Worm (Caenorhabditis elegans) whole organism, mixed stage, embryonic: Measurements from ENCODE around the gene tut-1.

Experiments used
- M03D4.4 ChIP-seq: sonication (generic microtip); optimal IDR thresholded peaks from 2 replicates; lab custom pipeline; 2017; ENCODE audit warnings: mild to moderate bottlenecking, missing genetic modification characterization, missing compliant biosample characterization
- bed-3 ChIP-seq: fragments of 200-800 bp; sonication (Bioruptor generic); optimal IDR thresholded peaks from 3 replicates; lab custom pipeline; 2018; ENCODE audit warnings: mild to moderate bottlenecking, missing genetic modification characterization, moderate library complexity, missing compliant biosample characterization
- blmp-1 ChIP-seq: fragments of 150-350 bp; optimal IDR thresholded peaks from 2 replicates; lab custom pipeline; 2014; ENCODE audit warnings: missing biosample characterization, missing genetic modification characterization
- ceh-39 ChIP-seq: fragments of 150-350 bp; optimal IDR thresholded peaks from 2 replicates; lab custom pipeline; 2014; ENCODE audit warnings: missing biosample characterization, missing genetic modification characterization
- ceh-43 ChIP-seq: fragments of 200-800 bp; sonication (Bioruptor generic); optimal IDR thresholded peaks from 2 replicates; lab custom pipeline; 2018; ENCODE audit warnings: mild to moderate bottlenecking, missing genetic modification characterization, moderate library complexity, missing compliant biosample characterization
- ceh-83 ChIP-seq: fragments of 200-800 bp; sonication (Bioruptor generic); optimal IDR thresholded peaks from 2 replicates; lab custom pipeline; 2018; ENCODE audit warnings: mild to moderate bottlenecking, missing genetic modification characterization, missing compliant biosample characterization
- ces-1 ChIP-seq: fragments of 150-350 bp; optimal IDR thresholded peaks from 2 replicates; lab custom pipeline; 2014; ENCODE audit warnings: missing biosample characterization, missing genetic modification reagents, missing genetic modification characterization
- cnd-1 ChIP-seq: fragments of 200-800 bp; sonication (Bioruptor generic); optimal IDR thresholded peaks from 2 replicates; lab custom pipeline; 2018; ENCODE audit warnings: mild to moderate bottlenecking, missing genetic modification characterization, missing compliant biosample characterization
- drap-1 ChIP-seq: fragments of 200-800 bp; sonication (Bioruptor generic); optimal IDR thresholded peaks from 3 replicates; lab custom pipeline; 2018; ENCODE audit warnings: mild to moderate bottlenecking, missing genetic modification characterization, missing compliant biosample characterization
- elt-1 ChIP-seq: sonication (generic microtip); optimal IDR thresholded peaks from 2 replicates; lab custom pipeline; 2017; ENCODE audit warnings: missing genetic modification characterization, mild to moderate bottlenecking, missing compliant biosample characterization, antibody characterized with exemption, moderate library complexity, borderline replicate concordance; ENCODE audit not compliant: insufficient read depth
- elt-3 ChIP-seq: fragments of 150-350 bp; optimal IDR thresholded peaks from 2 replicates; lab custom pipeline; 2014; ENCODE audit warnings: missing biosample characterization, missing genetic modification characterization
- flh-1 ChIP-seq: fragments of 200-800 bp; sonication (Bioruptor generic); optimal IDR thresholded peaks from 2 replicates; lab custom pipeline; 2018; ENCODE audit warnings: mild to moderate bottlenecking, missing genetic modification characterization, moderate library complexity, missing compliant biosample characterization
- hlh-1 ChIP-seq: fragments of 150-350 bp; optimal IDR thresholded peaks from 2 replicates; lab custom pipeline; 2014; ENCODE audit warnings: missing biosample characterization, missing genetic modification reagents, missing genetic modification characterization
- lin-13 ChIP-seq: fragments of 150-350 bp; optimal IDR thresholded peaks from 2 replicates; lab custom pipeline; 2014; ENCODE audit warnings: missing biosample characterization, missing genetic modification characterization
- lin-32 ChIP-seq: fragments of 200-800 bp; sonication (Bioruptor generic); optimal IDR thresholded peaks from 2 replicates; lab custom pipeline; 2018; ENCODE audit warnings: mild to moderate bottlenecking, missing genetic modification characterization, missing compliant biosample characterization
- lsy-2 ChIP-seq: fragments of 150-350 bp; optimal IDR thresholded peaks from 2 replicates; lab custom pipeline; 2014; ENCODE audit warnings: missing biosample characterization, missing genetic modification characterization
- mab-5 ChIP-seq: fragments of 150-350 bp; optimal IDR thresholded peaks from 2 replicates; lab custom pipeline; 2014; ENCODE audit warnings: missing biosample characterization, missing genetic modification characterization
- mep-1 ChIP-seq: fragments of 150-350 bp; optimal IDR thresholded peaks from 2 replicates; lab custom pipeline; 2017; ENCODE audit warnings: missing biosample characterization, missing genetic modification reagents, missing genetic modification characterization, inconsistent platforms
- mls-2 ChIP-seq: sonication (generic microtip); optimal IDR thresholded peaks from 2 replicates; lab custom pipeline; 2016; ENCODE audit warnings: mild to moderate bottlenecking, missing genetic modification characterization, moderate library complexity, missing compliant biosample characterization
- nhr-12 ChIP-seq: fragments of 150-350 bp; optimal IDR thresholded peaks from 2 replicates; lab custom pipeline; 2014; ENCODE audit warnings: missing biosample characterization, missing genetic modification characterization
- nhr-2 ChIP-seq: fragments of 150-350 bp; optimal IDR thresholded peaks from 2 replicates; lab custom pipeline; 2014; ENCODE audit warnings: missing biosample characterization, missing genetic modification characterization
- nhr-237 ChIP-seq: fragments of 150-350 bp; optimal IDR thresholded peaks from 2 replicates; lab custom pipeline; 2014; ENCODE audit warnings: missing biosample characterization, missing genetic modification characterization
- nhr-76 ChIP-seq: sonication (generic microtip); optimal IDR thresholded peaks from 2 replicates; lab custom pipeline; 2017; ENCODE audit warnings: missing biosample characterization, missing genetic modification characterization
- pha-4 ChIP-seq: fragments of 150-350 bp; optimal IDR thresholded peaks from 2 replicates; lab custom pipeline; 2018; ENCODE audit warnings: missing biosample characterization, missing genetic modification reagents, missing genetic modification characterization
- sem-2 ChIP-seq: fragments of 200-800 bp; sonication (Bioruptor generic); optimal IDR thresholded peaks from 2 replicates; lab custom pipeline; 2018; ENCODE audit warnings: mild to moderate bottlenecking, missing genetic modification characterization, missing compliant biosample characterization
- snpc-4 ChIP-seq: fragments of 150-350 bp; optimal IDR thresholded peaks from 2 replicates; lab custom pipeline; 2014; ENCODE audit warnings: missing biosample characterization, missing genetic modification characterization
- tbx-8 ChIP-seq: fragments of 200-800 bp; sonication (Bioruptor generic); optimal IDR thresholded peaks from 2 replicates; lab custom pipeline; 2018; ENCODE audit warnings: mild to moderate bottlenecking, missing genetic modification characterization, moderate library complexity, missing compliant biosample characterization
- unc-120 ChIP-seq: sonication (generic microtip); optimal IDR thresholded peaks from 2 replicates; lab custom pipeline; 2017; ENCODE audit warnings: missing genetic modification characterization, missing compliant biosample characterization; ENCODE audit not compliant: poor library complexity, severe bottlenecking
- unc-39 ChIP-seq: fragments of 150-350 bp; optimal IDR thresholded peaks from 2 replicates; lab custom pipeline; 2014; ENCODE audit warnings: missing biosample characterization, missing genetic modification characterization
- unc-62 ChIP-seq: fragments of 150-350 bp; optimal IDR thresholded peaks from 2 replicates; lab custom pipeline; 2014; ENCODE audit warnings: missing biosample characterization, missing genetic modification reagents, missing genetic modification characterization
- zip-8 ChIP-seq: fragments of 150-350 bp; optimal IDR thresholded peaks from 2 replicates; lab custom pipeline; 2014; ENCODE audit warnings: missing biosample characterization, missing genetic modification characterization

The tut-1 gene

DNA sequence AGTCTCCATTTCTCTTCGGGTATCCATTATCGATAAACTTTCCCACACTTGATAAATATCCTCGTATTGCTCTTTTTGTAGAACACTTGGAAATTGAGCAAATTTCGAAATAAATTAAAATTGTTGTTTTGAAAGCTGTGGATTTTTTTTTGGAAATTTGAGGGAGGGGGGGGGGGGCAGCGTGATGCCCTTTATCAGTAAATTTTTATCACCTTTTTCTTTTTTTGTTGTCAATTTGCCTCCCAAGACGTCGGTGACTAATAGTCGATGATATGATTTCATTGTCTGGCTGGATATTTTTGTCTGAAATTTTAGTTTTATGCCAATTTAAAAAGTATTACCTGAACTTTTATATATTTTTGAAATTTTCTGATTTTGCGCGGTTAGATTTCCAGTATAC lies 31.5 kb downstream of the tut-1 start, which contains the start of gene scl-23:
TSS of gene scl-23 (minus strand) at position 101 of the 400 bp plus-strand sequence.
- no peak for TF ChIP-seq hlh-1
- no peak for TF ChIP-seq ces-1 (GFP tag; lab: Kevin White, UChicago)
- TF ChIP-seq unc-39 (tag; lab: Kevin White, UChicago), result no peak
- no peak for TF ChIP-seq unc-120 (tag; lab: Kevin White, UChicago)
- no peak for TF ChIP-seq mab-5 (tag; lab: Kevin White, UChicago)
- no peak for TF ChIP-seq sem-2 (GFP tag; lab: Kevin White, UChicago)

DNA sequence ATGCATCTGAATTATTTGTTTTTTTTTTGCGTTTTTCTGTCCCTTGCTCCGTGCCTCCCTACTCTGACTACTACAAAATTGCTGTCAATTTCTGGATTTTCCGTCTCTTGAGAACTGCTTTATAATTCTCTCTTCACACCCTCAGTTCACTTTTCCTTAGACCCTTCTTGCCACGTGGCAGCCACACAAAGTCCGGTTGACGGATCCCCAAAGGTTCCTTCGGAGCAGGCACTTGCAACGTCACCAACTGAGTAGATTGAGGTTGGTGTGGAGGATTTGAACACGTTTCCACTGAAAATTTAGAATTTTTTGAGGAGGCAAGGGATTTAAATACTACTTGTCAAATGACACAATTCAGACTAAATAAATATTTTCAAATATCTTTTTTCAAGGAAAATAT lies 34.8 kb downstream of the tut-1 start:
- TF ChIP-seq elt-3 (tag; lab: Kevin White, UChicago) (no peak), snpc-4 (tag; lab: Kevin White, UChicago) (no peak), drap-1 (GFP tag; lab: Kevin White, UChicago) (no peak), pha-4 (tag; lab: Kevin White, UChicago) (no peak)

DNA sequence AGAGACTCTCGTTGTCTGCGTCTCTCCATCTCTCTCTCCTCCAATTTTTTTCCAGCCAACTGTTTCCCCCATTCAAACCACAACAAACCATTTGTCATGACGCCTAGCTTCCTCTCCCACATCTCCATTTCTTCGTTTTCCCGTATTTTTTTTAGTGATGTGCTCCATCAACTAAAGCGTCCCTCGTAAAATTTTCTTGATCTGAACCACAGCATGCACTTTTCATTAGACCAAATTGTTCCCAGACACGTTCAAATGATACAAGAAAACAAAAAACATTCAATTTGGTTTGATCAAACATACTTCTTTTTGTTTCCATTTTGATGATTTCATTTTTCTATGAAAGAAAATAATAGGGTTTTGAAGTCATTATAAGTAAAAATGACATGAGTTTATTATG lies 39.2 kb downstream of the tut-1 start:
- TF ChIP-seq unc-120 (tag; lab: Kevin White, UChicago) (no peak), flh-1 (GFP tag; lab: Kevin White, UChicago) (no peak), tbx-8 (GFP tag; lab: Kevin White, UChicago) (no peak), bed-3 (no peak), pha-4 (tag; lab: Kevin White, UChicago) (no peak), lin-32 (GFP tag; lab: Kevin White, UChicago) (no peak), nhr-76 (no peak), elt-1 (tag; lab: Kevin White, UChicago) (no peak), snpc-4 (tag; lab: Kevin White, UChicago) (no peak), nhr-12 (tag; lab: Kevin White, UChicago) (no peak), sem-2 (GFP tag; lab: Kevin White, UChicago) (no peak), mab-5 (tag; lab: Kevin White, UChicago) (no peak), lin-13 (no peak), elt-3 (tag; lab: Kevin White, UChicago) (no peak), ceh-43 (GFP tag; lab: Kevin White, UChicago) (no peak), mls-2 (tag; lab: Kevin White, UChicago) (no peak)

DNA sequence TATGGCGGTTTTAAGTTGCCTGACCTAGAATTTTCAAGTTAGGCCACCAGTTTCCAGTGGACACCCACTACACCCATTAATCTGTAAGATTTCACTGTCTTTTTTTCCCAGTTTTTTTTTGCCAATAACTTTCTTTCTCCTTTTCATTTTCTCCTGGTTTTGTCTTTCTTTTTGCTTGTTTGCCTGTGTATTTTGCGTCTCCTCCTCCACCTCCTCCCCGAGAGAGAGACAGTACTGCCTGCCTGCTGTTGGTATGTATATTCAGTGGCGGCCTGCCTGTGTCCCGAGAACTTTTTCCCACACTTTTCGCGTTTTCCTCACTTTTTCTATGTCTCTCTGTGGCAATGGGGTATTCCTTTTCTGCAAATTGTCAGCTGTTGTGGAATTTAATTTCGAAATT lies 40.1 kb downstream of the tut-1 start:
- TF ChIP-seq zip-8 (no peak), elt-3 (tag; lab: Kevin White, UChicago) (no peak), cnd-1 (tag; lab: Kevin White, UChicago) (no peak), tbx-8 (GFP tag; lab: Kevin White, UChicago) (no peak), sem-2 (GFP tag; lab: Kevin White, UChicago) (no peak)

DNA sequence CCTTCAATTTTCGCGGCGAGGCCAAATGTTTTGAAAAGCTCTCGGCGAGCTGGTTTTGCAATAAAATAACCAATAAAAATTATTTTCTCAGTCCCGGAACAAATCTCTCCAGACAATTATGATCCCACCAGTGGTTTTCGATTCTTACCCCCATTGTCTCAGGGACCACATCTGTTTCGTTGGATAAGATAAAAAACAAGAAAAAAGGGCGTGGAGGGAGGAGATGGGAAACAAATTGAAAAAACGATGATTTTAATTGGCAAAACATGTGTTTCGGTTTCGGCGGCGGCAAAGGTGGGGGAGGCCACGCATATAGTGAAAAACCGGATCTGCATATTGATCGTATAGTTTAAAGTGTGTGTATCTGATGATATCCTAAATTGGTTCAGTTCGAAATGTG lies 40.6 kb downstream of the tut-1 start:
- TF ChIP-seq nhr-76 (no peak), sem-2 (GFP tag; lab: Kevin White, UChicago) (no peak), nhr-237 (no peak), flh-1 (GFP tag; lab: Kevin White, UChicago) (no peak), M03D4.4 (tag; lab: Kevin White, UChicago) (no peak), lsy-2 (tag; lab: Kevin White, UChicago) (no peak), blmp-1 (tag; lab: Kevin White, UChicago) (no peak), elt-3 (tag; lab: Kevin White, UChicago) (no peak), zip-8 (no peak), drap-1 (GFP tag; lab: Kevin White, UChicago) (no peak), ceh-83 (no peak), mep-1 (no peak), nhr-12 (tag; lab: Kevin White, UChicago) (no peak), mab-5 (tag; lab: Kevin White, UChicago) (no peak), ceh-39 (tag; lab: Kevin White, UChicago) (no peak), hlh-1 (no peak)
- TF ChIP-seq, all 35 proteins: peak for 0

DNA sequence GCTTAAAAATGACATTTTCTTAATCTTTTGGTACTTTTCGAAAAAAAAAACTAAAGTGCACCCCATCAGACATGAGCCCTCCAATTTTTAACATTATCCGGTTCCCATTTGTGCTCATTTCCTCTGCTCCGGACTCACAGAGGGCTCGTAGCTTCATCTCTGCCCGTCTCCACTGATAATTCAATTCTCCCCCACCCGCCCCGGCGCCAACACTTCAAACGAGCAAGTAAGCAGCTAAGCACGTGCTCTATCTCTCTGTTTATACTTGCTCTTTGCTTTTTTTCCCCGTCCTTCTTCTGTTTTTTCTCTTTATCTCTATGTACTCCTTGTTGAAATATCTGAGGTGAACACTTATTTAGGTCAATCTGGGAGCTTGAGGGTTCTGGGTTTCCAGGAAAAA lies 42.3 kb downstream of the tut-1 start, which contains the start of gene T05C7.9:
TSS of gene T05C7.9 (plus strand) at position 72 of the 400 bp plus-strand sequence.
- no peak for TF ChIP-seq unc-39 (tag; lab: Kevin White, UChicago)
- no peak for TF ChIP-seq elt-1 (tag; lab: Kevin White, UChicago)
- TF ChIP-seq unc-62 (GFP tag; lab: Kevin White, UChicago), result no peak
- TF ChIP-seq nhr-2, result no peak
- no peak for TF ChIP-seq nhr-237
- no peak for TF ChIP-seq tbx-8 (GFP tag; lab: Kevin White, UChicago)
- no peak for TF ChIP-seq mep-1
- peak; percentile 19 for TF ChIP-seq unc-120 (tag; lab: Kevin White, UChicago)
- TF ChIP-seq ces-1 (GFP tag; lab: Kevin White, UChicago), result peak; percentile 58
- no peak for TF ChIP-seq blmp-1 (tag; lab: Kevin White, UChicago)
- TF ChIP-seq lin-32 (GFP tag; lab: Kevin White, UChicago), result no peak
- TF ChIP-seq bed-3, result no peak
- TF ChIP-seq mab-5 (tag; lab: Kevin White, UChicago), result no peak
- no peak for TF ChIP-seq elt-3 (tag; lab: Kevin White, UChicago)
- no peak for TF ChIP-seq zip-8
- TF ChIP-seq flh-1 (GFP tag; lab: Kevin White, UChicago), result no peak
- TF ChIP-seq lsy-2 (tag; lab: Kevin White, UChicago), result no peak
